Fruit fly (Drosophila melanogaster): ENCODE results near the gene CG44008.

- TF ChIP-seq usp (GFP tag; optimal IDR thresholded peaks at IDR 0.05) (no peak), CG8478 (optimal IDR thresholded peaks at IDR 0.05) (no peak), Dll (optimal IDR thresholded peaks at IDR 0.05) (peak; percentile 92), EcR (GFP tag; optimal IDR thresholded peaks at IDR 0.05) (no peak), psq (optimal IDR thresholded peaks at IDR 0.05) (peak; percentile 81), pan (optimal IDR thresholded peaks at IDR 0.05) (no peak)
Measured at dm6 chr2L:11806701-11807674, 35.3 kb downstream of the CG44008 start.

Data from whole organism.